Fruit fly (Drosophila melanogaster) whole organism, larva: ENCODE data around the gene CG42692.

Source experiments
- noc ChIP-seq: fragments of 200-800 bp; sonication (Bioruptor generic); optimal IDR thresholded peaks from 3 replicates; lab custom pipeline; 2019; ENCODE audit warnings: missing biosample characterization, mild to moderate bottlenecking, missing genetic modification characterization, moderate library complexity

The CG42692 gene

dm6 chr2L:14007801-14008200 is at the start of gene CG42692:
CG42692 (plus strand) TSS chr2L:14008101.
- TF ChIP-seq noc (tag; lab: Kevin White, UChicago), result no peak

- no peak for TF ChIP-seq noc (tag; lab: Kevin White, UChicago)
These were observed 47.5 kb upstream of the CG42692 start for dm6 chr2L:13960399-13960798.

dm6 chr2L:13963467-13964122 is 44.3 kb upstream of the CG42692 start, which contains the start of gene NimB1:
NimB1 (plus strand) TSS chr2L:13963507.
- no peak for TF ChIP-seq noc (tag; lab: Kevin White, UChicago)

- TF ChIP-seq noc (tag; lab: Kevin White, UChicago), result peak; percentile 4
These were observed 41.1 kb upstream of the CG42692 start, which contains the start of gene NimB2 for dm6 chr2L:13966732-13967316. NimB2 (minus strand) TSS chr2L:13967018.

- no peak for TF ChIP-seq noc (tag; lab: Kevin White, UChicago)
These were observed 40.0 kb upstream of the CG42692 start, which contains the start of gene NimB3 for dm6 chr2L:13967846-13968350. NimB3 (minus strand) TSS chr2L:13967985.

dm6 chr2L:13969876-13970275 is 38.0 kb upstream of the CG42692 start, which contains the start of the genes NimB4 and NimB5:
NimB4 (minus strand) TSS chr2L:13969976.
NimB5 (plus strand) TSS chr2L:13970177.
- no peak for TF ChIP-seq noc (tag; lab: Kevin White, UChicago)

dm6 chr2L:13972847-13973246 is 35.1 kb upstream of the CG42692 start, which contains the start of gene He:
He (minus strand) TSS chr2L:13972947.
- no peak for TF ChIP-seq noc (tag; lab: Kevin White, UChicago)

dm6 chr2L:13976669-13977068 is 31.2 kb upstream of the CG42692 start, which contains the start of gene NimC1:
NimC1 (minus strand) TSS chr2L:13976769.
- TF ChIP-seq noc (tag; lab: Kevin White, UChicago), result no peak

dm6 chr2L:13977073-13977472 is 30.8 kb upstream of the CG42692 start, which contains the start of gene Cyp28a5:
Cyp28a5 (plus strand) TSS chr2L:13977302.
- TF ChIP-seq noc (tag; lab: Kevin White, UChicago), result peak; percentile 28

- TF ChIP-seq noc (tag; lab: Kevin White, UChicago), result no peak
These were observed 28.1 kb upstream of the CG42692 start, which contains the start of gene NimC2 for dm6 chr2L:13979826-13980225. NimC2 (plus strand) TSS chr2L:13980126.

- no peak for TF ChIP-seq noc (tag; lab: Kevin White, UChicago)
These were observed 8.9 kb upstream of the CG42692 start for dm6 chr2L:13998952-13999351.

- TF ChIP-seq noc (tag; lab: Kevin White, UChicago), result no peak
These were observed 6.8 kb upstream of the CG42692 start, which contains the start of gene rk for dm6 chr2L:14001078-14001477. rk (minus strand) TSS chr2L:14001248.

dm6 chr2L:14001887-14002286 is 6.0 kb upstream of the CG42692 start:
- no peak for TF ChIP-seq noc (tag; lab: Kevin White, UChicago)

dm6 chr2L:14010410-14010809 is 2.5 kb downstream of the CG42692 start:
- TF ChIP-seq noc (tag; lab: Kevin White, UChicago), result no peak

dm6 chr2L:14011591-14012303 is 3.8 kb downstream of the CG42692 start:
- peak; percentile 84 for TF ChIP-seq noc (tag; lab: Kevin White, UChicago)
